Fruit fly (Drosophila melanogaster) whole organism, embryonic: ENCODE data around the gene Cyp1.

ENCODE experiments used
- Aef1 ChIP-seq: fragments of 200-800 bp; sonication (Bioruptor generic); IDR thresholded peaks from 3 replicates; pipeline ENCODE4 v1.3.6; 2022; ENCODE audit warnings: missing biosample characterization, missing genetic modification characterization
- CG11695 ChIP-seq: fragments of 200-800 bp; sonication (Bioruptor generic); IDR thresholded peaks from 3 replicates; pipeline ENCODE4 v1.3.6; 2022; ENCODE audit warnings: missing biosample characterization, missing genetic modification characterization
- CG12942 ChIP-seq: fragments of 200-800 bp; sonication (Bioruptor generic); optimal IDR thresholded peaks from 3 replicates; lab custom pipeline; 2016; ENCODE audit warnings: missing biosample characterization, missing genetic modification characterization
- CG13624 ChIP-seq: fragments of 200-800 bp; sonication (Bioruptor generic); optimal IDR thresholded peaks from 2 replicates; lab custom pipeline; 2016; ENCODE audit warnings: missing biosample characterization, missing genetic modification characterization
- CG14050 ChIP-seq: fragments of 200-800 bp; sonication (Bioruptor generic); IDR thresholded peaks from 3 replicates; pipeline ENCODE4 v1.3.6; 2022; ENCODE audit warnings: missing biosample characterization, missing genetic modification characterization
- CG14441 ChIP-seq: fragments of 200-800 bp; sonication (Bioruptor generic); IDR thresholded peaks from 2 replicates; pipeline ENCODE4 v1.3.6; 2022; ENCODE audit warnings: missing biosample characterization, missing genetic modification characterization
- CG14860 ChIP-seq: fragments of 200-800 bp; sonication (Bioruptor generic); IDR thresholded peaks from 3 replicates; pipeline ENCODE4 v1.3.6; 2022; ENCODE audit warnings: missing biosample characterization, missing genetic modification characterization; ENCODE audit not compliant: partially characterized antibody
- CG15479 ChIP-seq: fragments of 200-800 bp; sonication (Bioruptor generic); optimal IDR thresholded peaks from 3 replicates; lab custom pipeline; 2019; ENCODE audit warnings: missing biosample characterization, mild to moderate bottlenecking, missing genetic modification characterization, moderate library complexity
- CG17359 ChIP-seq: fragments of 200-800 bp; sonication (Bioruptor generic); optimal IDR thresholded peaks from 3 replicates; lab custom pipeline; 2018; ENCODE audit warnings: missing biosample characterization, mild to moderate bottlenecking, missing genetic modification characterization, moderate library complexity
- CG18599 ChIP-seq: fragments of 200-800 bp; sonication (Bioruptor generic); optimal IDR thresholded peaks from 3 replicates; lab custom pipeline; 2017; ENCODE audit warnings: missing biosample characterization, missing genetic modification characterization, mild to moderate bottlenecking, moderate library complexity, missing genetic modification reagents
- CG2712 ChIP-seq: fragments of 200-800 bp; optimal IDR thresholded peaks from 3 replicates; lab custom pipeline; 2019; ENCODE audit warnings: missing biosample characterization, mild to moderate bottlenecking, missing genetic modification characterization, moderate library complexity
- CG31365 ChIP-seq: fragments of 200-800 bp; sonication (Bioruptor generic); optimal IDR thresholded peaks from 2 replicates; lab custom pipeline; 2018; ENCODE audit warnings: missing biosample characterization, mild to moderate bottlenecking, missing genetic modification characterization
- CG3407 ChIP-seq: fragments of 200-800 bp; sonication (Bioruptor generic); optimal IDR thresholded peaks from 2 replicates; lab custom pipeline; 2018; ENCODE audit warnings: missing biosample characterization, mild to moderate bottlenecking, missing genetic modification characterization
- CG34376 ChIP-seq: fragments of 200-800 bp; sonication (Bioruptor generic); optimal IDR thresholded peaks from 2 replicates; lab custom pipeline; 2018; ENCODE audit warnings: missing biosample characterization, mild to moderate bottlenecking, missing genetic modification characterization
- CG4404 ChIP-seq: fragments of 200-800 bp; sonication (Bioruptor generic); IDR thresholded peaks from 2 replicates; pipeline ENCODE4 v1.3.6; 2022; ENCODE audit warnings: missing biosample characterization, missing genetic modification characterization
- CG6272 ChIP-seq: fragments of 200-800 bp; sonication (Bioruptor generic); IDR thresholded peaks from 2 replicates; pipeline ENCODE4 v1.3.6; 2022; ENCODE audit warnings: missing biosample characterization, missing genetic modification characterization
- CG9437 ChIP-seq: fragments of 200-800 bp; sonication (Bioruptor generic); optimal IDR thresholded peaks from 2 replicates; lab custom pipeline; 2018; ENCODE audit warnings: missing biosample characterization, mild to moderate bottlenecking, missing genetic modification characterization
- CG9609 ChIP-seq: fragments of 200-800 bp; sonication (Bioruptor generic); optimal IDR thresholded peaks from 3 replicates; lab custom pipeline; 2016; ENCODE audit warnings: missing biosample characterization, missing genetic modification characterization
- CkIIα-i1 ChIP-seq: fragments of 200-800 bp; sonication (Bioruptor generic); IDR thresholded peaks from 2 replicates; pipeline ENCODE4 v1.3.6; 2022; ENCODE audit warnings: missing biosample characterization, missing genetic modification characterization
- CoRest ChIP-seq: fragments of 200-800 bp; sonication (Bioruptor generic); optimal IDR thresholded peaks from 3 replicates; lab custom pipeline; 2018; ENCODE audit warnings: missing biosample characterization, mild to moderate bottlenecking, missing genetic modification characterization, moderate library complexity
- Ets97D ChIP-seq: fragments of 200-800 bp; sonication (Bioruptor generic); optimal IDR thresholded peaks from 3 replicates; lab custom pipeline; 2016; ENCODE audit warnings: missing biosample characterization, missing genetic modification characterization
- Gug ChIP-seq: fragments of 200-800 bp; sonication (Bioruptor generic); IDR thresholded peaks from 4 replicates; pipeline ENCODE4 v1.3.6; 2022; ENCODE audit warnings: missing biosample characterization, missing genetic modification characterization
- HLH54F ChIP-seq: fragments of 200-800 bp; sonication (Bioruptor generic); optimal IDR thresholded peaks from 3 replicates; lab custom pipeline; 2016; ENCODE audit warnings: missing biosample characterization, missing genetic modification characterization
- Hmx ChIP-seq: fragments of 200-800 bp; sonication (Bioruptor generic); optimal IDR thresholded peaks from 2 replicates; lab custom pipeline; 2016; ENCODE audit warnings: missing biosample characterization, missing genetic modification characterization
- Max ChIP-seq: fragments of 200-800 bp; sonication (Bioruptor generic); optimal IDR thresholded peaks from 2 replicates; lab custom pipeline; 2016; ENCODE audit warnings: missing biosample characterization, mild to moderate bottlenecking, missing genetic modification characterization
- NC2α ChIP-seq: fragments of 200-800 bp; sonication (Bioruptor generic); optimal IDR thresholded peaks from 2 replicates; lab custom pipeline; 2016; ENCODE audit warnings: missing biosample characterization, missing genetic modification characterization
- Rfx ChIP-seq: fragments of 200-800 bp; sonication (Bioruptor generic); IDR thresholded peaks from 2 replicates; pipeline ENCODE4 v1.3.6; 2022; ENCODE audit warnings: missing biosample characterization, missing genetic modification characterization
- Six4 ChIP-seq: fragments of 200-800 bp; sonication (Bioruptor generic); optimal IDR thresholded peaks from 2 replicates; lab custom pipeline; 2016; ENCODE audit warnings: missing biosample characterization, missing genetic modification characterization
- Usf ChIP-seq: fragments of 200-800 bp; sonication (Bioruptor generic); optimal IDR thresholded peaks from 2 replicates; lab custom pipeline; 2017; ENCODE audit warnings: missing genotype, missing biosample characterization, missing genetic modification characterization
- ab ChIP-seq: fragments of 200-800 bp; sonication (Bioruptor generic); optimal IDR thresholded peaks from 2 replicates; lab custom pipeline; 2016; ENCODE audit warnings: missing biosample characterization, missing genetic modification characterization
- ato ChIP-seq: fragments of 200-800 bp; sonication (Bioruptor generic); IDR thresholded peaks from 2 replicates; pipeline ENCODE4 v1.3.6; 2022; ENCODE audit warnings: missing biosample characterization, missing genetic modification characterization; ENCODE audit not compliant: partially characterized antibody
- cas ChIP-seq: fragments of 200-800 bp; sonication (Bioruptor generic); IDR thresholded peaks from 2 replicates; pipeline ENCODE4 v1.3.6; 2022; ENCODE audit warnings: missing biosample characterization, missing genetic modification characterization
- cg ChIP-seq: fragments of 200-800 bp; sonication (Bioruptor generic); optimal IDR thresholded peaks from 3 replicates; lab custom pipeline; 2019; ENCODE audit warnings: missing biosample characterization, mild to moderate bottlenecking, missing genetic modification characterization, moderate library complexity
- chm ChIP-seq: fragments of 200-800 bp; sonication (Bioruptor generic); IDR thresholded peaks from 2 replicates; pipeline ENCODE4 v1.3.6; 2022; ENCODE audit warnings: missing biosample characterization, missing genetic modification characterization
- crc ChIP-seq: fragments of 200-800 bp; sonication (Bioruptor generic); optimal IDR thresholded peaks from 2 replicates; lab custom pipeline; 2016; ENCODE audit warnings: missing biosample characterization, missing genetic modification characterization
- dm ChIP-seq: fragments of 200-800 bp; sonication (Bioruptor generic); optimal IDR thresholded peaks from 3 replicates; lab custom pipeline; 2016; ENCODE audit warnings: missing biosample characterization, missing genetic modification characterization
- fru ChIP-seq: fragments of >200 bp; optimal IDR thresholded peaks from 2 replicates; lab custom pipeline; 2017
- grn ChIP-seq: fragments of 200-800 bp; sonication (Bioruptor generic); optimal IDR thresholded peaks from 3 replicates; lab custom pipeline; 2017; ENCODE audit warnings: missing biosample characterization, missing genetic modification characterization
- hb ChIP-seq: fragments of 200-800 bp; sonication (Bioruptor generic); IDR thresholded peaks from 3 replicates; pipeline ENCODE4 v1.3.6; 2022; ENCODE audit warnings: missing biosample characterization, missing genetic modification characterization; ENCODE audit not compliant: partially characterized antibody
- her ChIP-seq: fragments of 200-800 bp; sonication (Bioruptor generic); optimal IDR thresholded peaks from 2 replicates; lab custom pipeline; 2016; ENCODE audit warnings: missing biosample characterization, missing genetic modification characterization
- hkb ChIP-seq, 2 experiments: fragments of 200-800 bp in 1 of 2; fragments of >200 bp in 1 of 2; sonication (Bioruptor generic) in 1 of 2; IDR thresholded peaks in 1 of 2; optimal IDR thresholded peaks in 1 of 2; 2 replicates each; pipeline versions ENCODE4 v1.3.6 to Lab custom; 2017 to 2022; ENCODE audit warnings: missing biosample characterization in 1 of 2, missing genetic modification characterization in 1 of 2
- hth ChIP-seq: fragments of >200 bp; optimal IDR thresholded peaks from 2 replicates; lab custom pipeline; 2017; ENCODE audit warnings: inconsistent platforms
- lilli ChIP-seq: fragments of 200-800 bp; sonication (Bioruptor generic); optimal IDR thresholded peaks from 3 replicates; lab custom pipeline; 2016; ENCODE audit warnings: missing biosample characterization, missing genetic modification characterization
- lmd ChIP-seq: fragments of 200-800 bp; sonication (Bioruptor generic); IDR thresholded peaks from 2 replicates; pipeline ENCODE4 v1.3.6; 2022; ENCODE audit warnings: missing biosample characterization, missing genetic modification characterization
- lola ChIP-seq, 3 experiments: fragments of >200 bp in 2 of 3; fragments of 200-800 bp in 1 of 3; sonication (Bioruptor generic) in 1 of 3; optimal IDR thresholded peaks; 2 replicates each; lab custom pipeline; 2017 to 2019; ENCODE audit warnings: missing biosample characterization in 3 of 3, missing genetic modification characterization in 3 of 3, mild to moderate bottlenecking in 1 of 3, moderate library complexity in 1 of 3
- onecut ChIP-seq: fragments of 200-800 bp; sonication (Bioruptor generic); IDR thresholded peaks from 2 replicates; pipeline ENCODE4 v1.3.6; 2022; ENCODE audit warnings: missing biosample characterization, missing genetic modification characterization
- sens ChIP-seq: fragments of 200-800 bp; sonication (Bioruptor generic); peaks from one replicate; lab custom pipeline; 2016; ENCODE audit warnings: missing biosample characterization, missing genetic modification characterization
- slou ChIP-seq: fragments of 200-800 bp; sonication (Bioruptor generic); optimal IDR thresholded peaks from 3 replicates; lab custom pipeline; 2016; ENCODE audit warnings: missing biosample characterization, missing genetic modification characterization
- tx ChIP-seq: fragments of 200-800 bp; sonication (Bioruptor generic); optimal IDR thresholded peaks from 2 replicates; lab custom pipeline; 2016; ENCODE audit warnings: missing biosample characterization, missing genetic modification characterization
- wdn ChIP-seq: fragments of 200-800 bp; sonication (Bioruptor generic); IDR thresholded peaks from 2 replicates; pipeline ENCODE4 v1.3.6; 2022; ENCODE audit warnings: missing biosample characterization, missing genetic modification characterization
- wor ChIP-seq: fragments of 200-800 bp; sonication (Bioruptor generic); IDR thresholded peaks from 2 replicates; pipeline ENCODE4 v1.3.6; 2022; ENCODE audit warnings: missing biosample characterization, missing genetic modification characterization

Gene Cyp1

dm6 chrX:16313078-16313875, 6.9 kb downstream of the Cyp1 start, which contains the start of the genes CG9915 and SWIP (continued):
- peak; percentile 50; the same call in 1 of the 2 replicates for TF ChIP-seq Rfx
- no peak for TF ChIP-seq chm (GFP tag; lab: Robert Waterston, UW)
- TF ChIP-seq CG18599 (GFP tag; lab: Kevin White, UChicago), result no peak
- peak; percentile 66 for TF ChIP-seq cg (GFP tag; lab: Kevin White, UChicago)
- TF ChIP-seq crc, result no peak
- no peak for TF ChIP-seq wdn
- TF ChIP-seq CG9437 (GFP tag; lab: Kevin White, UChicago), result peak; percentile 4
- TF ChIP-seq fru (lab: Kevin White, UChicago), result no peak
- TF ChIP-seq Six4, result no peak
- no peak for TF ChIP-seq CG17359 (tag; lab: Kevin White, UChicago)
- no peak for TF ChIP-seq cas (GFP tag; lab: Robert Waterston, UW)
- no peak for TF ChIP-seq Aef1
- no peak for TF ChIP-seq CG3407 (GFP tag; lab: Kevin White, UChicago)
- peak; percentile 87 for TF ChIP-seq ato
- no peak for TF ChIP-seq Ets97D (GFP tag; lab: Kevin White, UChicago)
- TF ChIP-seq lola (GFP tag; optimal IDR thresholded peaks at IDR 0.05; lab: Kevin White, UChicago), result peak in 1 of 3 experiments; percentile 53
- TF ChIP-seq ab (GFP tag; lab: Kevin White, UChicago), result no peak
- no peak for TF ChIP-seq CG4404 (GFP tag; lab: Robert Waterston, UW)
- peak; percentile 28 for TF ChIP-seq dm
- TF ChIP-seq CG14050 (GFP tag; lab: Robert Waterston, UW), result no peak
- no peak for TF ChIP-seq hth (lab: Kevin White, UChicago)
- no peak for TF ChIP-seq Usf
- peak; percentile 41 for TF ChIP-seq CoRest (tag; lab: Kevin White, UChicago)
- TF ChIP-seq CG14441 (GFP tag; lab: Robert Waterston, UW), result no peak
- no peak for TF ChIP-seq CG9609 (GFP tag; lab: Kevin White, UChicago)
- TF ChIP-seq onecut (GFP tag; lab: Robert Waterston, UW), result no peak
- TF ChIP-seq Hmx (GFP tag; lab: Kevin White, UChicago), result no peak
- TF ChIP-seq HLH54F, result no peak
- no peak for TF ChIP-seq lilli (GFP tag; lab: Kevin White, UChicago)
- TF ChIP-seq lmd (GFP tag; lab: Robert Waterston, UW), result no peak; the same call in 1 of the 2 replicates
- no peak for TF ChIP-seq CG6272
- no peak for TF ChIP-seq CG15479
- peak; percentile 12 for TF ChIP-seq CG2712
- TF ChIP-seq CG34376, result no peak
- no peak for TF ChIP-seq CG31365 (tag; lab: Kevin White, UChicago)
- TF ChIP-seq CG13624, result no peak
- peak; percentile 21 for TF ChIP-seq Max (GFP tag; lab: Kevin White, UChicago)
- TF ChIP-seq CkIIα-i1 (GFP tag; lab: Robert Waterston, UW), result no peak
- TF ChIP-seq CG14860, result peak; percentile 67; the same call in 2 of the 3 replicates
- TF ChIP-seq CG12942 (GFP tag; lab: Kevin White, UChicago), result no peak
- TF ChIP-seq CG11695, result no peak
- no peak for TF ChIP-seq wor
- TF ChIP-seq NC2α (GFP tag; lab: Kevin White, UChicago), result no peak
- TF ChIP-seq slou (GFP tag; lab: Kevin White, UChicago), result no peak
- TF ChIP-seq her (GFP tag; lab: Kevin White, UChicago), result no peak
- peak; percentile 35 for TF ChIP-seq sens (GFP tag; lab: Kevin White, UChicago)
- TF ChIP-seq grn (GFP tag; lab: Kevin White, UChicago), result no peak
- peak; percentile 77 for TF ChIP-seq hb
- TF ChIP-seq Gug, result no peak
- TF ChIP-seq hkb (optimal IDR thresholded peaks at IDR 0.05; lab: Kevin White, UChicago), result no peak
- no peak for TF ChIP-seq hkb (GFP tag; IDR thresholded peaks at IDR 0.05; lab: Robert Waterston, UW)
- TF ChIP-seq tx, result no peak
